Worm (Caenorhabditis elegans): ENCODE results near the gene acl-3.

ce11 chrIV:11636409-11636723 is 15.5 kb downstream of the acl-3 start, which contains the start of gene F58B3.6:
- TF ChIP-seq ets-4 (tag; optimal IDR thresholded peaks at IDR 0.05) (no peak), hlh-6 (tag; optimal IDR thresholded peaks at IDR 0.05) (no peak), unc-3 (GFP tag; conservative IDR thresholded peaks at IDR 0.05) (no peak), unc-3 (tag; optimal IDR thresholded peaks at IDR 0.05) (no peak), sox-2 (GFP tag; IDR thresholded peaks at IDR 0.05) (no peak), elt-4 (tag; optimal IDR thresholded peaks at IDR 0.05) (no peak), pha-4 (tag; optimal IDR thresholded peaks at IDR 0.05) (no peak), K02D7.2 (tag; optimal IDR thresholded peaks at IDR 0.05) (no peak), nhr-11 (tag; optimal IDR thresholded peaks at IDR 0.05) (no peak)

Measured in whole organism, late embryonic.